Worm (Caenorhabditis elegans) whole organism, L2 larva: ENCODE data around the gene selt-1.2.

Experiments
- R02D3.7 ChIP-seq: fragments of 150-350 bp; optimal IDR thresholded peaks from 2 replicates; lab custom pipeline; 2014; ENCODE audit warnings: missing biosample characterization, missing genetic modification characterization
- Y55F3AM.14 ChIP-seq: fragments of 200-800 bp; sonication (Bioruptor generic); optimal IDR thresholded peaks from 2 replicates; lab custom pipeline; 2018; ENCODE audit warnings: mild to moderate bottlenecking, missing genetic modification characterization, missing compliant biosample characterization
- ZK546.5 ChIP-seq: sonication (generic microtip); optimal IDR thresholded peaks from 2 replicates; lab custom pipeline; 2017; ENCODE audit warnings: missing biosample characterization, missing genetic modification characterization
- alr-1 ChIP-seq: fragments of 150-350 bp; optimal IDR thresholded peaks from 2 replicates; lab custom pipeline; 2014; ENCODE audit warnings: missing biosample characterization, missing genetic modification characterization
- aly-2 ChIP-seq: fragments of 150-350 bp; optimal IDR thresholded peaks from 2 replicates; lab custom pipeline; 2014; ENCODE audit warnings: missing biosample characterization, missing genetic modification characterization
- dmd-4 ChIP-seq: sonication (generic microtip); optimal IDR thresholded peaks from 2 replicates; lab custom pipeline; 2017; ENCODE audit warnings: missing biosample characterization, missing genetic modification characterization
- elt-1 ChIP-seq: fragments of 150-350 bp; optimal IDR thresholded peaks from 2 replicates; lab custom pipeline; 2014; ENCODE audit warnings: missing biosample characterization, missing genetic modification characterization
- fos-1 ChIP-seq: fragments of 150-350 bp; optimal IDR thresholded peaks from 2 replicates; lab custom pipeline; 2014; ENCODE audit warnings: missing biosample characterization, missing genetic modification characterization
- gmeb-1 ChIP-seq: fragments of 150-350 bp; optimal IDR thresholded peaks from 2 replicates; lab custom pipeline; 2014; ENCODE audit warnings: missing biosample characterization, missing genetic modification characterization
- mab-5 ChIP-seq: fragments of 150-350 bp; optimal IDR thresholded peaks from 2 replicates; lab custom pipeline; 2014; ENCODE audit warnings: missing biosample characterization, missing genetic modification characterization
- mbf-1 ChIP-seq: sonication (generic microtip); optimal IDR thresholded peaks from 2 replicates; lab custom pipeline; 2017; ENCODE audit warnings: missing biosample characterization, missing genetic modification characterization
- mdl-1 ChIP-seq, 2 experiments: fragments of 150-350 bp in 1 of 2; sonication (generic microtip) in 1 of 2; optimal IDR thresholded peaks; 2 replicates each; lab custom pipeline; 2017; ENCODE audit warnings: missing biosample characterization in 2 of 2, missing genetic modification characterization in 2 of 2
- nhr-10 ChIP-seq: sonication (generic microtip); optimal IDR thresholded peaks from 2 replicates; lab custom pipeline; 2017; ENCODE audit warnings: missing biosample characterization, missing genetic modification characterization
- nhr-11 ChIP-seq: fragments of 150-350 bp; optimal IDR thresholded peaks from 2 replicates; lab custom pipeline; 2014; ENCODE audit warnings: missing biosample characterization, missing genetic modification characterization
- nhr-12 ChIP-seq: fragments of 150-350 bp; optimal IDR thresholded peaks from 2 replicates; lab custom pipeline; 2014; ENCODE audit warnings: missing biosample characterization, missing genetic modification characterization
- nhr-129 ChIP-seq: fragments of 150-350 bp; optimal IDR thresholded peaks from 2 replicates; lab custom pipeline; 2014; ENCODE audit warnings: missing biosample characterization, missing genetic modification characterization
- nhr-21 ChIP-seq: fragments of 150-350 bp; optimal IDR thresholded peaks from 2 replicates; lab custom pipeline; 2014; ENCODE audit warnings: missing biosample characterization, missing genetic modification characterization
- nhr-23 ChIP-seq: fragments of 150-350 bp; optimal IDR thresholded peaks from 2 replicates; lab custom pipeline; 2014; ENCODE audit warnings: missing biosample characterization, missing genetic modification reagents, missing genetic modification characterization
- nhr-237 ChIP-seq: fragments of 150-350 bp; optimal IDR thresholded peaks from 2 replicates; lab custom pipeline; 2014; ENCODE audit warnings: missing biosample characterization, missing genetic modification characterization
- nhr-25 ChIP-seq: fragments of 150-350 bp; sonication (generic microtip); optimal IDR thresholded peaks from 3 replicates; lab custom pipeline; 2014; ENCODE audit warnings: missing biosample characterization, missing genetic modification characterization
- nhr-77 ChIP-seq: fragments of 150-350 bp; optimal IDR thresholded peaks from 2 replicates; lab custom pipeline; 2014; ENCODE audit warnings: missing biosample characterization, missing genetic modification characterization
- peb-1 ChIP-seq: fragments of 150-350 bp; optimal IDR thresholded peaks from 2 replicates; lab custom pipeline; 2014; ENCODE audit warnings: missing biosample characterization, missing genetic modification characterization
- sem-4 ChIP-seq: fragments of 150-350 bp; optimal IDR thresholded peaks from 2 replicates; lab custom pipeline; 2014; ENCODE audit warnings: missing biosample characterization, missing genetic modification reagents, missing genetic modification characterization
- skn-1 ChIP-seq: sonication (generic microtip); optimal IDR thresholded peaks from 2 replicates; lab custom pipeline; 2017; ENCODE audit warnings: missing biosample characterization, missing genetic modification characterization
- sma-3 ChIP-seq: sonication (generic microtip); optimal IDR thresholded peaks from 2 replicates; lab custom pipeline; 2016; ENCODE audit warnings: missing genetic modification reagents, missing genetic modification characterization, missing compliant biosample characterization
- sma-9 ChIP-seq, 2 experiments: fragments of 150-350 bp in 1 of 2; sonication (generic microtip) in 1 of 2; optimal IDR thresholded peaks; 2 replicates each; lab custom pipeline; 2014 to 2016; ENCODE audit warnings: missing genetic modification characterization in 2 of 2, mild to moderate bottlenecking in 1 of 2, missing biosample characterization in 1 of 2, missing compliant biosample characterization in 1 of 2, missing genetic modification reagents in 1 of 2, moderate library complexity in 1 of 2
- snpc-4 ChIP-seq: fragments of 150-350 bp; optimal IDR thresholded peaks from 2 replicates; lab custom pipeline; 2014; ENCODE audit warnings: missing biosample characterization, missing genetic modification characterization
- unc-55 ChIP-seq: fragments of 150-350 bp; sonication (generic microtip); optimal IDR thresholded peaks from 3 replicates; lab custom pipeline; 2014; ENCODE audit warnings: missing biosample characterization, missing genetic modification reagents, missing genetic modification characterization
- ztf-1 ChIP-seq: fragments of 200-800 bp; sonication (Bioruptor generic); conservative IDR thresholded peaks from 2 replicates; pipeline ENCODE4 v1.3.6; 2022; ENCODE audit warnings: missing genetic modification characterization, missing compliant biosample characterization
- ztf-11 ChIP-seq: sonication (generic microtip); optimal IDR thresholded peaks from 2 replicates; lab custom pipeline; 2017; ENCODE audit warnings: missing biosample characterization, missing genetic modification characterization
- ztf-4 ChIP-seq: fragments of 150-350 bp; optimal IDR thresholded peaks from 2 replicates; lab custom pipeline; 2014; ENCODE audit warnings: missing biosample characterization, missing genetic modification characterization

Gene selt-1.2

ce11 chrV:10747263-10747951, at the start of gene selt-1.2, which contains the start of gene F28H7.2:
TSS of gene selt-1.2 (minus strand) at chrV:10747363.
TSS of gene F28H7.2 (plus strand) at chrV:10747901.
- TF ChIP-seq ZK546.5 (no peak), skn-1 (no peak), gmeb-1 (no peak), nhr-23 (tag; lab: Kevin White, UChicago) (no peak), ztf-11 (tag; lab: Kevin White, UChicago) (no peak), Y55F3AM.14 (no peak), snpc-4 (tag; lab: Kevin White, UChicago) (no peak), mbf-1 (tag; lab: Kevin White, UChicago) (no peak), nhr-129 (tag; lab: Kevin White, UChicago) (no peak), nhr-77 (no peak), ztf-4 (tag; lab: Kevin White, UChicago) (no peak), mab-5 (no peak), nhr-10 (no peak)
- TF ChIP-seq, all 48 proteins: peak for 0

ce11 chrV:10795494-10795893, 48.3 kb upstream of the selt-1.2 start, which contains the start of gene D1054.19:
TSS of gene D1054.19 (plus strand) at chrV:10795794.
- no peak for TF ChIP-seq ZK546.5

ce11 chrV:10794463-10794862, 47.3 kb upstream of the selt-1.2 start:
- TF ChIP-seq sma-9 (GFP tag; optimal IDR thresholded peaks at IDR 0.05; lab: Kevin White, UChicago) (no peak), sma-9 (tag; optimal IDR thresholded peaks at IDR 0.05; lab: Kevin White, UChicago) (no peak), Y55F3AM.14 (no peak), dmd-4 (tag; lab: Kevin White, UChicago) (no peak), peb-1 (tag; lab: Kevin White, UChicago) (no peak), nhr-21 (tag; lab: Kevin White, UChicago) (no peak), fos-1 (tag; lab: Kevin White, UChicago) (no peak), R02D3.7 (tag; lab: Kevin White, UChicago) (no peak), nhr-25 (no peak), alr-1 (tag; lab: Kevin White, UChicago) (no peak), sem-4 (tag; lab: Kevin White, UChicago) (no peak), sma-3 (GFP tag; lab: Kevin White, UChicago) (no peak), ztf-11 (tag; lab: Kevin White, UChicago) (no peak), ztf-1 (GFP tag; lab: Robert Waterston, UW) (no peak), mdl-1 (tag; optimal IDR thresholded peaks at IDR 0.05; lab: Kevin White, UChicago) (no peak), unc-55 (GFP tag; lab: Kevin White, UChicago) (no peak)

ce11 chrV:10793498-10793897, 46.3 kb upstream of the selt-1.2 start, which contains the start of gene ule-3:
TSS of gene ule-3 (plus strand) at chrV:10793798.
- TF ChIP-seq aly-2 (tag; lab: Kevin White, UChicago) (no peak), mab-5 (no peak), R02D3.7 (tag; lab: Kevin White, UChicago) (no peak), nhr-25 (no peak)

- TF ChIP-seq mab-5 (no peak), sem-4 (tag; lab: Kevin White, UChicago) (no peak), nhr-12 (tag; lab: Kevin White, UChicago) (no peak), nhr-129 (tag; lab: Kevin White, UChicago) (no peak), nhr-23 (tag; lab: Kevin White, UChicago) (no peak)
Measured at ce11 chrV:10792775-10793174, 45.6 kb upstream of the selt-1.2 start, which contains the start of gene D1054.10. TSS of gene D1054.10 (minus strand) at chrV:10792875.

- TF ChIP-seq nhr-237 = no peak
- TF ChIP-seq elt-1 (tag; lab: Kevin White, UChicago) = no peak
- TF ChIP-seq ztf-11 (tag; lab: Kevin White, UChicago) = no peak
- TF ChIP-seq nhr-25 = no peak
- TF ChIP-seq nhr-11 (tag; lab: Kevin White, UChicago) = no peak
Measured at ce11 chrV:10790921-10791320, 43.8 kb upstream of the selt-1.2 start, which contains the start of gene D1054.9. TSS of gene D1054.9 (minus strand) at chrV:10791057.
